Fruit fly (Drosophila melanogaster) whole organism, adult: Measurements from ENCODE around the gene Cont.

Experiments
- CG11617 ChIP-seq: fragments of 200-800 bp; sonication (Bioruptor generic); optimal IDR thresholded peaks from 2 replicates; lab custom pipeline; 2017; ENCODE audit warnings: mild to moderate bottlenecking, missing biosample characterization, missing genetic modification reagents, missing genetic modification characterization
- CG12768 ChIP-seq: fragments of 200-800 bp; sonication (Bioruptor generic); optimal IDR thresholded peaks from 2 replicates; lab custom pipeline; 2017; ENCODE audit warnings: missing biosample characterization, missing genetic modification characterization, mild to moderate bottlenecking, moderate library complexity, missing genetic modification reagents
- CG14711 ChIP-seq: fragments of 200-800 bp; sonication (Bioruptor generic); optimal IDR thresholded peaks from 2 replicates; lab custom pipeline; 2018; ENCODE audit warnings: missing biosample characterization, mild to moderate bottlenecking, missing genetic modification characterization, moderate library complexity
- CG1620 ChIP-seq: fragments of 200-800 bp; sonication (Bioruptor generic); optimal IDR thresholded peaks from 2 replicates; lab custom pipeline; 2016; ENCODE audit warnings: missing biosample characterization, missing genetic modification characterization
- CG33017 ChIP-seq: fragments of 200-800 bp; sonication (Bioruptor generic); optimal IDR thresholded peaks from 2 replicates; lab custom pipeline; 2018; ENCODE audit warnings: missing biosample characterization, mild to moderate bottlenecking, missing genetic modification characterization, moderate library complexity
- CG5204 ChIP-seq: fragments of 200-800 bp; sonication (Bioruptor generic); optimal IDR thresholded peaks from 2 replicates; lab custom pipeline; 2016; ENCODE audit warnings: missing biosample characterization, missing genetic modification characterization
- CG7045 ChIP-seq: fragments of 200-800 bp; sonication (Bioruptor generic); optimal IDR thresholded peaks from 2 replicates; lab custom pipeline; 2017; ENCODE audit warnings: missing biosample characterization, mild to moderate bottlenecking, missing genetic modification characterization
- CG7101 ChIP-seq: fragments of 200-800 bp; sonication (Bioruptor generic); optimal IDR thresholded peaks from 2 replicates; lab custom pipeline; 2018; ENCODE audit warnings: missing biosample characterization, mild to moderate bottlenecking, missing genetic modification characterization, moderate library complexity
- Clk ChIP-seq: fragments of 200-800 bp; sonication (Bioruptor generic); optimal IDR thresholded peaks from 2 replicates; lab custom pipeline; 2017; ENCODE audit warnings: missing biosample characterization, missing genetic modification characterization
- Crg-1 ChIP-seq: fragments of 200-800 bp; sonication (Bioruptor generic); optimal IDR thresholded peaks from 2 replicates; lab custom pipeline; 2016; ENCODE audit warnings: missing biosample characterization, missing genetic modification characterization
- Hr96 ChIP-seq: fragments of 200-800 bp; sonication (Bioruptor generic); optimal IDR thresholded peaks from 2 replicates; lab custom pipeline; 2016; ENCODE audit warnings: missing biosample characterization, missing genetic modification characterization
- Mnt ChIP-seq: fragments of 200-800 bp; sonication (Bioruptor generic); optimal IDR thresholded peaks from 2 replicates; lab custom pipeline; 2016; ENCODE audit warnings: missing biosample characterization, mild to moderate bottlenecking, missing genetic modification characterization
- bab1 ChIP-seq: fragments of 200-800 bp; sonication (Bioruptor generic); optimal IDR thresholded peaks from 3 replicates; lab custom pipeline; 2019; ENCODE audit warnings: missing biosample characterization, mild to moderate bottlenecking, missing genetic modification characterization, moderate library complexity
- cic ChIP-seq: fragments of 200-800 bp; sonication (Bioruptor generic); optimal IDR thresholded peaks from 2 replicates; lab custom pipeline; 2017; ENCODE audit warnings: missing biosample characterization, mild to moderate bottlenecking, missing genetic modification characterization, moderate library complexity
- cnc ChIP-seq, 2 experiments: fragments of >200 bp; optimal IDR thresholded peaks; 2 replicates each; lab custom pipeline; 2017
- kay ChIP-seq: fragments of 200-800 bp; sonication (Bioruptor generic); peaks from one replicate; lab custom pipeline; 2016; ENCODE audit warnings: missing biosample characterization, missing genetic modification characterization, borderline replicate concordance
- ovo ChIP-seq: fragments of 200-800 bp; sonication (Bioruptor generic); optimal IDR thresholded peaks from 2 replicates; lab custom pipeline; 2016; ENCODE audit warnings: missing biosample characterization, missing genetic modification characterization
- pad ChIP-seq: fragments of 200-800 bp; sonication (Bioruptor generic); optimal IDR thresholded peaks from 3 replicates; lab custom pipeline; 2017; ENCODE audit warnings: missing biosample characterization, missing genetic modification characterization, mild to moderate bottlenecking, moderate library complexity, missing genetic modification reagents
- tj ChIP-seq: fragments of 200-800 bp; sonication (Bioruptor generic); optimal IDR thresholded peaks from 3 replicates; lab custom pipeline; 2017; ENCODE audit warnings: missing biosample characterization, mild to moderate bottlenecking, missing genetic modification characterization, moderate library complexity
- toe ChIP-seq: fragments of 200-800 bp; sonication (Bioruptor generic); optimal IDR thresholded peaks from 2 replicates; lab custom pipeline; 2016; ENCODE audit warnings: missing biosample characterization, missing genetic modification characterization

Cont gene

DNA sequence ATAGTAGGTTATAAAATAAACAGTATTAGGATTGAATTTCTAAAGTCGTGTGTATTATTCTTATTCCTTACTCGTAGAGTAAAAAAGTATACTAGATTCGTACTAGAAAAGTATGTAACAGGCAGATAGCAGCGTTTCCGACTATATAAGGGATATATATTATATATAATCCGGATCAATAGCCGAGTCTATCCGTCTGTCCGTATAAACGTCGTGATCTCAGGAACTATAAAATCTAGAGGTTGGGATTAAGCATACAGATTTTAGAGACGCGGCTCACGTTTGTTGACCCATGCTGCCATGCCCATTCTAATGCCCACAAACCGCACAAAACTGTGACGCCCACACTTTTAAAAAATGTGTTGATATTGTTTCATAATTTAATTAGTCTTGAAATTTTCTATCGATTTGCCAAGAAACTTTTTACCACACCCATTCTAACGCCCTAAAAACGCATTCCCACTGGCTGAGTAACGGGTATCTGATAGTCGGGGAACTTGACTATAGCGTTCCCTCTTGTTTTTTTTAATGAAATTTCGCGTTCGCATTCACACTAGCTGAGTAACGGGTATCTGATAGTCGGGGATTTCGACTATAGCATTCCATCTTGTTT lies 21.0 kb downstream of the Cont start, which contains the start of gene CG9853:
TSS of gene CG9853 (minus strand) at position 51 of the 613 bp plus-strand sequence.
- TF ChIP-seq Crg-1 (GFP tag; lab: Kevin White, UChicago), result no peak

DNA sequence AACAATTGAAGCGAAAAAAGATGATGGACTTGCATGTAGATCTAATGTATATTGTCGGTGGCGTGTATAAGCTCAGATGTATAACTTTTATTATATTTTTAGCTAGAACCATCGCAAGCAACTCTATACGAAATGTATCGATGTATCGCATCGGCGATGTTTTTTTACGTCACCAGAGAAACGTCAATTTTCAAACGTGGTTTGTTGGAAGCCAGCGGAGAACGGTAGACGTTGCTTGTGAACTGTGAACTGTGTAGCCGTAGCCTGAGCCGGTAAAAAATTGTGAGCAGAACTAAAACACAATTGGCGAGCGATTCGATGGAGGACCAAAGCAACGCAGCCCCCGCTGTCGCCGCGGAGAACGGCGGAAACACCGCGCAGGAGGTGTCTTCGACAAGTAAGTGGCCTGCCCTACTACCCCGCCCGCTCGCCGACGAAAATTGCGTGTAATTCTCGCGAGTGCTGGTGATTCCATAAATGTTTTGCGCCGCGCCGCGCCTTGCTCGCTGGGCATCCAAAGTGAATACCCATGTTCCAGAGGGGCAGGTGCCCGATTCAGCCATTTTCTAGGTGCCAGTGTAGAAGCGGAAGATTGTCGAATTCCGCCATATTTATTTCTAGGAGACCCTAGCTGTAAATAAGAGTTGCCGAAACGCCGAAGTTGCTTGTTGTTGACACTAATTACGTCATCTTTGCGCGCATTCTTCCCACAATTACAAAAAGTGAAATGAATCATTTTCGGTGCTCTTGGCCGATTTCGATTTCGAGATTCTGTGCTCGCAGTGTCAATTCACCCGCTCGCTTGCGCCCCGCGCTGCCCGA lies 22.0 kb downstream of the Cont start, which contains the start of gene lost:
TSS of gene lost (plus strand) at position 193 of the 822 bp plus-strand sequence.
- TF ChIP-seq cnc (optimal IDR thresholded peaks at IDR 0.05; lab: Kevin White, UChicago), result no peak
- peak; percentile 78 for TF ChIP-seq CG14711 (tag; lab: Kevin White, UChicago)
- peak; percentile 35 for TF ChIP-seq bab1 (GFP tag; lab: Kevin White, UChicago)
- TF ChIP-seq Mnt, result peak; percentile 79
- no peak for TF ChIP-seq Hr96 (GFP tag; lab: Kevin White, UChicago)
- peak; percentile 16 for TF ChIP-seq CG11617
- peak; percentile 15 for TF ChIP-seq pad
- no peak for TF ChIP-seq kay
- TF ChIP-seq CG1620, result no peak
- TF ChIP-seq tj (GFP tag; lab: Kevin White, UChicago), result no peak
- TF ChIP-seq ovo (GFP tag; lab: Kevin White, UChicago), result peak; percentile 28
- TF ChIP-seq cic (GFP tag; lab: Kevin White, UChicago), result peak; percentile 28
- no peak for TF ChIP-seq CG7045
- TF ChIP-seq CG7101 (tag; lab: Kevin White, UChicago), result peak; percentile 52
- no peak for TF ChIP-seq CG33017 (tag; lab: Kevin White, UChicago)
- TF ChIP-seq CG12768 (GFP tag; lab: Kevin White, UChicago), result no peak
- no peak for TF ChIP-seq Crg-1 (GFP tag; lab: Kevin White, UChicago)
- peak; percentile 55 for TF ChIP-seq toe (GFP tag; lab: Kevin White, UChicago)
- TF ChIP-seq Clk (GFP tag; lab: Kevin White, UChicago), result no peak

DNA sequence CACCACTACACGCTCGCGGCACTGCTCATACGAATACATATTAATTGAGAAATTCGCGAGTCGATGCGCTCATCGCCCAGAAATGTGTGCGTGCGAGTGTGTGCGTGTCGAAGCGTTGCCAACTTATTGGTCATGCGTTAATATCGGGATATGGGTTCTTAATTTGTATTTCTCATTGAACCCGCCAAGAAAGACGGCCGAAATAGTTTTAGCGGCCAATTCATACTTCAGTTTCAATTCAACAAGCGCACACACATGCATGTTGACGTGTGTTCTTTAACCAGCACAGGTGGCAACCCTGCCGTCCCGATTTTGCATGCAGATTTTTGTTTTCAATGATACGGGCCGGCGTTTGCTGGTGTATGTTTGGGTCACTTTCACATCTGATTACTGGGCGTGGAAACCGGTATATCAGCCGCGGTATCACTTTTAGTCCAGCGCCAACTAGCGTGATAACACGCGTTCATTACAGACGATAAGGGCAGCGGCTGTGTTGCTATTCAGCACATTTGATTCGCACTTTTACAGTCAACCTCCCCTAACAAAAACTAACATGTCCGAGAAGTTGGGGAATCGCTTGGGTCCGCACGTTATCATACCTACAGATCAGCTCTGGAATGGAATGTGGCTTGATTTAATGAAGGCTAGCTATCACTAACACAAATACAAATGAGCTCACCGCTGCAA lies 22.7 kb downstream of the Cont start:
- TF ChIP-seq Crg-1 (GFP tag; lab: Kevin White, UChicago), result no peak
- TF ChIP-seq CG11617, result no peak
- TF ChIP-seq CG7101 (tag; lab: Kevin White, UChicago), result no peak
- no peak for TF ChIP-seq Hr96 (GFP tag; lab: Kevin White, UChicago)
- no peak for TF ChIP-seq CG7045
- TF ChIP-seq CG12768 (GFP tag; lab: Kevin White, UChicago), result peak; percentile 42
- TF ChIP-seq cic (GFP tag; lab: Kevin White, UChicago), result peak; percentile 75
- TF ChIP-seq CG14711 (tag; lab: Kevin White, UChicago), result peak; percentile 91
- TF ChIP-seq CG5204, result no peak
- TF ChIP-seq CG1620, result no peak
- no peak for TF ChIP-seq ovo (GFP tag; lab: Kevin White, UChicago)
- TF ChIP-seq CG33017 (tag; lab: Kevin White, UChicago), result peak; percentile 33
- TF ChIP-seq tj (GFP tag; lab: Kevin White, UChicago), result peak; percentile 58
- TF ChIP-seq toe (GFP tag; lab: Kevin White, UChicago), result peak; percentile 27
- TF ChIP-seq pad, result no peak
- peak; percentile 22 for TF ChIP-seq bab1 (GFP tag; lab: Kevin White, UChicago)
- no peak for TF ChIP-seq cnc (optimal IDR thresholded peaks at IDR 0.05; lab: Kevin White, UChicago)
- no peak for TF ChIP-seq Clk (GFP tag; lab: Kevin White, UChicago)
- no peak for TF ChIP-seq kay
- TF ChIP-seq Mnt, result peak; percentile 85

DNA sequence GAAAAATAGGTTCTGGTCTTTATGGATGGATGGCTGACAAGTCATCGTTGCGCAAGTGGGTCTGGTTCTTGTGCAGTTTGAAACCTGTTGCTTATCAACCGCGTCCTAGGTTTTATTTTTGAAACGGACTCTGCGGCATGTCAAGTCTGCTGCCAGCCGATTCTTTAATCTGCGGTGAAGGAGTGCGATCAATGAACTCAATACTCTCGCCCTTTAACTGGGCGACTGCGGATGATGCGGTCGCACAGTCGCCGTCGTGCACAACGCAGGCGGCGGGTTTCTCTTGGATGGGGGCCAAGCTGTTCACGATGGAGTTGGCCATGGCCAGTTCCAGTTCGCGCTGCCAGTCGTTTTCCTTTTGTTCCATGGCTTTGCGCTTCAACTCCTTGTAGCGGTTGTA lies 26.2 kb downstream of the Cont start:
- TF ChIP-seq ovo (GFP tag; lab: Kevin White, UChicago), result no peak
- no peak for TF ChIP-seq CG5204
- TF ChIP-seq CG14711 (tag; lab: Kevin White, UChicago), result no peak
- no peak for TF ChIP-seq pad

DNA sequence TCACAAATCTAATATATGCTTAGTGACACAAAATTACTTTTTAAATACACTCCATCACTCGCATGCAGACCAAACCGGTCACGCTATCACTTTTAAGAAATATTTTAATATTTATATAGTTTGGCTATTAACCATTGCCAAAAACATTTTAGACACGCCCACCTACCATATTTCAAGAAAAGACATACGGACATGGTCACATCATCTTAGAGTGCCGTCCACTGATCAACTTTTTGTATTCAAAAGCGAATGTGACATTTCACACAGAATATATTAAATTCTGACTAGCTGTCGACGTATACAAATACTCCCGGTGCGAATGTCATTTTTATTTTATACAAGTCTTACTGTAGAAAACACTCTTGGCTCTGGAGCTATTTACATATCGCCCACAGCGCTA lies 35.0 kb downstream of the Cont start, which contains the start of gene CG31528:
TSS of gene CG31528 (plus strand) at position 301 of the 400 bp plus-strand sequence.
- no peak for TF ChIP-seq CG33017 (tag; lab: Kevin White, UChicago)
- TF ChIP-seq pad, result no peak
- TF ChIP-seq CG12768 (GFP tag; lab: Kevin White, UChicago), result no peak
- no peak for TF ChIP-seq Crg-1 (GFP tag; lab: Kevin White, UChicago)
- no peak for TF ChIP-seq Clk (GFP tag; lab: Kevin White, UChicago)
- no peak for TF ChIP-seq toe (GFP tag; lab: Kevin White, UChicago)
- TF ChIP-seq Hr96 (GFP tag; lab: Kevin White, UChicago), result no peak
- TF ChIP-seq CG1620, result no peak
- no peak for TF ChIP-seq cnc (optimal IDR thresholded peaks at IDR 0.05; lab: Kevin White, UChicago)
- TF ChIP-seq ovo (GFP tag; lab: Kevin White, UChicago), result no peak
- TF ChIP-seq tj (GFP tag; lab: Kevin White, UChicago), result no peak
- TF ChIP-seq kay, result no peak
- no peak for TF ChIP-seq CG7101 (tag; lab: Kevin White, UChicago)
- TF ChIP-seq Mnt, result no peak
- no peak for TF ChIP-seq CG7045
- TF ChIP-seq cic (GFP tag; lab: Kevin White, UChicago), result no peak
- no peak for TF ChIP-seq CG5204
- TF ChIP-seq CG11617, result no peak
